Worm (Caenorhabditis elegans) whole organism, L3 larva: ENCODE data around the gene F21H12.3.

Experiments
- R02D3.7 ChIP-seq: fragments of 150-350 bp; optimal IDR thresholded peaks from 2 replicates; lab custom pipeline; 2014; ENCODE audit warnings: missing biosample characterization, missing genetic modification characterization
- ZK546.5 ChIP-seq: sonication (generic microtip); optimal IDR thresholded peaks from 2 replicates; lab custom pipeline; 2017; ENCODE audit warnings: missing biosample characterization, missing genetic modification characterization
- aly-2 ChIP-seq: fragments of 150-350 bp; optimal IDR thresholded peaks from 2 replicates; lab custom pipeline; 2014; ENCODE audit warnings: missing biosample characterization, missing genetic modification characterization
- ama-1 ChIP-seq: fragments of 150-350 bp; optimal IDR thresholded peaks from 2 replicates; lab custom pipeline; 2018
- ceh-16 ChIP-seq: sonication (generic microtip); optimal IDR thresholded peaks from 2 replicates; lab custom pipeline; 2017; ENCODE audit warnings: missing biosample characterization, missing genetic modification characterization
- ceh-28 ChIP-seq: fragments of 150-350 bp; optimal IDR thresholded peaks from 2 replicates; lab custom pipeline; 2014; ENCODE audit warnings: missing biosample characterization, missing genetic modification reagents, missing genetic modification characterization
- ceh-82 ChIP-seq: fragments of 150-350 bp; optimal IDR thresholded peaks from 2 replicates; lab custom pipeline; 2014; ENCODE audit warnings: missing biosample characterization, missing genetic modification characterization
- ceh-9 ChIP-seq: sonication (generic microtip); optimal IDR thresholded peaks from 2 replicates; lab custom pipeline; 2018; ENCODE audit warnings: missing biosample characterization, missing genetic modification characterization
- elt-2 ChIP-seq: sonication (generic microtip); optimal IDR thresholded peaks from 2 replicates; lab custom pipeline; 2016; ENCODE audit warnings: missing genetic modification reagents, mild to moderate bottlenecking, missing genetic modification characterization, missing compliant biosample characterization
- fkh-10 ChIP-seq: sonication (generic microtip); optimal IDR thresholded peaks from 2 replicates; lab custom pipeline; 2017; ENCODE audit warnings: missing biosample characterization, missing genetic modification reagents, missing genetic modification characterization
- fkh-2 ChIP-seq: fragments of 150-350 bp; optimal IDR thresholded peaks from 2 replicates; lab custom pipeline; 2014; ENCODE audit warnings: missing biosample characterization, missing genetic modification reagents, missing genetic modification characterization
- fos-1 ChIP-seq: fragments of 150-350 bp; optimal IDR thresholded peaks from 2 replicates; lab custom pipeline; 2014; ENCODE audit warnings: missing biosample characterization, missing genetic modification characterization
- hmg-11 ChIP-seq: sonication (generic microtip); optimal IDR thresholded peaks from 2 replicates; lab custom pipeline; 2016; ENCODE audit warnings: missing genetic modification characterization, missing compliant biosample characterization
- jun-1 ChIP-seq: fragments of 150-350 bp; optimal IDR thresholded peaks from 2 replicates; lab custom pipeline; 2014; ENCODE audit warnings: missing biosample characterization, missing genetic modification reagents, missing genetic modification characterization
- lin-15B ChIP-seq: fragments of 150-350 bp; optimal IDR thresholded peaks from 2 replicates; lab custom pipeline; 2014; ENCODE audit warnings: missing biosample characterization, missing genetic modification characterization
- lin-39 ChIP-seq: fragments of 150-350 bp; optimal IDR thresholded peaks from 2 replicates; lab custom pipeline; 2018; ENCODE audit warnings: missing biosample characterization, missing genetic modification reagents, missing genetic modification characterization
- lsy-12 ChIP-seq: sonication (generic microtip); optimal IDR thresholded peaks from 2 replicates; lab custom pipeline; 2016; ENCODE audit warnings: mild to moderate bottlenecking, missing genetic modification characterization, missing compliant biosample characterization
- mdl-1 ChIP-seq: fragments of 150-350 bp; optimal IDR thresholded peaks from 2 replicates; lab custom pipeline; 2014; ENCODE audit warnings: missing biosample characterization, missing genetic modification characterization
- nhr-11 ChIP-seq: fragments of 150-350 bp; optimal IDR thresholded peaks from 2 replicates; lab custom pipeline; 2014; ENCODE audit warnings: missing biosample characterization, missing genetic modification characterization
- nhr-12 ChIP-seq: fragments of 150-350 bp; optimal IDR thresholded peaks from 2 replicates; lab custom pipeline; 2014; ENCODE audit warnings: missing biosample characterization, missing genetic modification characterization
- nhr-23 ChIP-seq: fragments of 150-350 bp; optimal IDR thresholded peaks from 2 replicates; lab custom pipeline; 2014; ENCODE audit warnings: missing biosample characterization, missing genetic modification reagents, missing genetic modification characterization
- nhr-237 ChIP-seq: fragments of 150-350 bp; optimal IDR thresholded peaks from 2 replicates; lab custom pipeline; 2014; ENCODE audit warnings: missing biosample characterization, missing genetic modification characterization
- nhr-25 ChIP-seq: sonication (generic microtip); optimal IDR thresholded peaks from 2 replicates; lab custom pipeline; 2017; ENCODE audit warnings: missing biosample characterization, missing genetic modification characterization
- nhr-28 ChIP-seq: fragments of 150-350 bp; optimal IDR thresholded peaks from 2 replicates; lab custom pipeline; 2014; ENCODE audit warnings: missing biosample characterization, missing genetic modification characterization
- nhr-67 ChIP-seq: fragments of 150-350 bp; optimal IDR thresholded peaks from 2 replicates; lab custom pipeline; 2014; ENCODE audit warnings: missing biosample characterization, missing genetic modification characterization
- nhr-76 ChIP-seq: fragments of 150-350 bp; sonication (generic microtip); optimal IDR thresholded peaks from 5 replicates; lab custom pipeline; 2014; ENCODE audit warnings: missing biosample characterization, missing genetic modification characterization
- nhr-77 ChIP-seq: fragments of 150-350 bp; optimal IDR thresholded peaks from 2 replicates; lab custom pipeline; 2014; ENCODE audit warnings: missing biosample characterization, missing genetic modification characterization
- pha-4 ChIP-seq: fragments of 150-350 bp; optimal IDR thresholded peaks from 2 replicates; lab custom pipeline; 2014; ENCODE audit warnings: missing biosample characterization, missing genetic modification reagents, missing genetic modification characterization
- sea-2 ChIP-seq: fragments of 150-350 bp; sonication (generic microtip); optimal IDR thresholded peaks from 4 replicates; lab custom pipeline; 2014; ENCODE audit warnings: missing biosample characterization, missing genetic modification reagents, missing genetic modification characterization
- skn-1 ChIP-seq: fragments of 150-350 bp; optimal IDR thresholded peaks from 2 replicates; lab custom pipeline; 2014; ENCODE audit warnings: missing biosample characterization, missing genetic modification characterization
- snpc-4 ChIP-seq: fragments of 150-350 bp; optimal IDR thresholded peaks from 2 replicates; lab custom pipeline; 2014; ENCODE audit warnings: missing biosample characterization, missing genetic modification characterization
- tbx-2 ChIP-seq: sonication (generic microtip); optimal IDR thresholded peaks from 2 replicates; lab custom pipeline; 2016; ENCODE audit warnings: mild to moderate bottlenecking, missing genetic modification characterization, missing compliant biosample characterization
- unc-39 ChIP-seq: sonication (generic microtip); optimal IDR thresholded peaks from 4 replicates; lab custom pipeline; 2017; ENCODE audit warnings: missing biosample characterization, missing genetic modification characterization
- unc-62 ChIP-seq: fragments of 150-350 bp; sonication (generic microtip); optimal IDR thresholded peaks from 4 replicates; lab custom pipeline; 2014; ENCODE audit warnings: missing biosample characterization, missing genetic modification reagents, missing genetic modification characterization
- ztf-11 ChIP-seq: fragments of 150-350 bp; optimal IDR thresholded peaks from 2 replicates; lab custom pipeline; 2014; ENCODE audit warnings: missing biosample characterization, missing genetic modification characterization
- ztf-4 ChIP-seq: fragments of 150-350 bp; optimal IDR thresholded peaks from 2 replicates; lab custom pipeline; 2014; ENCODE audit warnings: missing biosample characterization, missing genetic modification characterization

Gene F21H12.3

ce11 chrII:6109989-6110388 is 27.3 kb downstream of the F21H12.3 start:
- no peak for TF ChIP-seq ztf-11 (tag; lab: Kevin White, UChicago)
- TF ChIP-seq nhr-77: no peak
- TF ChIP-seq sea-2 (GFP tag; lab: Kevin White, UChicago): no peak
- no peak for TF ChIP-seq unc-62 (GFP tag; lab: Kevin White, UChicago)
- TF ChIP-seq lin-15B: no peak
- no peak for TF ChIP-seq ceh-9 (tag; lab: Kevin White, UChicago)
- TF ChIP-seq nhr-76 (tag; lab: Kevin White, UChicago): no peak
- no peak for TF ChIP-seq skn-1
- no peak for TF ChIP-seq nhr-12
- no peak for TF ChIP-seq mdl-1 (tag; lab: Kevin White, UChicago)
- no peak for TF ChIP-seq nhr-25 (tag; lab: Kevin White, UChicago)
- TF ChIP-seq ZK546.5 (tag; lab: Kevin White, UChicago): no peak
- TF ChIP-seq nhr-28 (tag; lab: Kevin White, UChicago): no peak
- TF ChIP-seq R02D3.7 (tag; lab: Kevin White, UChicago): no peak
- no peak for TF ChIP-seq ceh-82 (tag; lab: Kevin White, UChicago)
- no peak for TF ChIP-seq fkh-2
- TF ChIP-seq lsy-12 (tag; lab: Kevin White, UChicago): no peak
- TF ChIP-seq nhr-23: no peak
- TF ChIP-seq unc-39 (tag; lab: Kevin White, UChicago): no peak
- no peak for TF ChIP-seq ceh-28

DNA sequence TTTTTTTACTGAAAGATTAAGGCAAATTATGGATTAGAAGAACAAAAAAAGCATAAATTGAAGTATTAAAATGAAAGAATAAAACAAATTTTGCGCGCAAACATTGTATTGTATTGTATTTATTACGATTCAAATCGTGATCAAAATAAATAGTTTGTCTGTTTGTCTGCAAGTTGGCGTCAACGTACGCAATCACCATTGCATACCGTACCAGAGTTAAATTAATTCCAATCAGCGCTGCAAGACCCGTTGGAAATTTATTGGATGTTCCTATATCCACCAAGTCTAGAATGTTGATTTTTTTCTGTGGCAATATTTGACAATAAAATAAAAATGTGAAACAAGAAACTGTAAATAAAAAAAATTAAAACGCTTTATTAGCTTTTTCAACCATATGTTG is 30.5 kb downstream of the F21H12.3 start, which contains the start of gene heri-1:
TSS of gene heri-1 (minus strand) at position 8 of the 400 bp plus-strand sequence.
- TF ChIP-seq fkh-2: no peak
- TF ChIP-seq tbx-2 (tag; lab: Kevin White, UChicago): no peak
- TF ChIP-seq nhr-11 (tag; lab: Kevin White, UChicago): no peak
- TF ChIP-seq aly-2: no peak
- TF ChIP-seq lsy-12 (tag; lab: Kevin White, UChicago): no peak
- no peak for TF ChIP-seq nhr-76 (tag; lab: Kevin White, UChicago)

ce11 chrII:6113842-6114441 is 31.2 kb downstream of the F21H12.3 start:
- TF ChIP-seq ZK546.5 (tag; lab: Kevin White, UChicago) (no peak), fkh-2 (no peak), nhr-25 (tag; lab: Kevin White, UChicago) (no peak), ztf-4 (tag; lab: Kevin White, UChicago) (no peak), ztf-11 (tag; lab: Kevin White, UChicago) (no peak), ceh-82 (tag; lab: Kevin White, UChicago) (no peak), elt-2 (no peak), hmg-11 (tag; lab: Kevin White, UChicago) (no peak), fos-1 (tag; lab: Kevin White, UChicago) (no peak), snpc-4 (no peak), nhr-67 (tag; lab: Kevin White, UChicago) (no peak), ceh-16 (tag; lab: Kevin White, UChicago) (no peak), ceh-28 (no peak), lin-39 (tag; lab: Kevin White, UChicago) (no peak)

ce11 chrII:6115283-6115682 is 32.6 kb downstream of the F21H12.3 start:
- no peak for TF ChIP-seq fkh-2

ce11 chrII:6116701-6117100 is 34.0 kb downstream of the F21H12.3 start:
- TF ChIP-seq jun-1 (tag; lab: Kevin White, UChicago): no peak
- no peak for TF ChIP-seq ztf-4 (tag; lab: Kevin White, UChicago)
- TF ChIP-seq fkh-10: no peak
- no peak for TF ChIP-seq nhr-25 (tag; lab: Kevin White, UChicago)
- TF ChIP-seq nhr-67 (tag; lab: Kevin White, UChicago): no peak
- TF ChIP-seq sea-2 (GFP tag; lab: Kevin White, UChicago): no peak
- TF ChIP-seq pha-4 (tag; lab: Kevin White, UChicago): no peak
- TF ChIP-seq nhr-76 (tag; lab: Kevin White, UChicago): no peak
- no peak for TF ChIP-seq aly-2
- no peak for TF ChIP-seq lin-39 (tag; lab: Kevin White, UChicago)
- TF ChIP-seq ama-1: no peak
- no peak for TF ChIP-seq mdl-1 (tag; lab: Kevin White, UChicago)
- no peak for TF ChIP-seq ceh-82 (tag; lab: Kevin White, UChicago)
- no peak for TF ChIP-seq unc-62 (GFP tag; lab: Kevin White, UChicago)
- no peak for TF ChIP-seq ztf-11 (tag; lab: Kevin White, UChicago)
- no peak for TF ChIP-seq nhr-237 (tag; lab: Kevin White, UChicago)
